Fruit fly (Drosophila melanogaster): Measurements from ENCODE around the gene qua.

Gene qua

DNA sequence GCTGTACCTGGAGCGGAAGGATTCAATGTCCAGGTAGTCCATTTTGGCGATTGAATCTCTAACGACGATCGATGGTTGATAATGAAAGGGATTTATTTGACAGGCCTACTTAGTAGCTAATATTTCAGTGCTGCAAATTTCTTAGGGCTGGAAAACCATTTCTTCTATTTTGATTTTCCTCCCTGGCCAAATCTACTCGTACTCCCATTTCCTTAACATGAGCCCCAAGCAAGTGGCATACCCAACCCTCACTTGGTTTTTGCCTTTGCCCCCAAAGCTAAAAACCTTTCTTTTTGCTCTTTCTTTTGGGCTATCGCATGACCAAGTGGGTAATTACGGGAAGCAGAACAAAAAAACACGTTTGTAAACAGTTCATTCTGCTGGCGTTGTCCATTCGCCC lies 1.7 kb upstream of the qua start, which contains the start of gene CG15142:
Gene CG15142 (minus strand): TSS at position 101 of the 400 bp plus-strand sequence.
- TF ChIP-seq CG18011 (GFP tag; optimal IDR thresholded peaks at IDR 0.05) (no peak), sens (GFP tag) (peak; percentile 2)

DNA sequence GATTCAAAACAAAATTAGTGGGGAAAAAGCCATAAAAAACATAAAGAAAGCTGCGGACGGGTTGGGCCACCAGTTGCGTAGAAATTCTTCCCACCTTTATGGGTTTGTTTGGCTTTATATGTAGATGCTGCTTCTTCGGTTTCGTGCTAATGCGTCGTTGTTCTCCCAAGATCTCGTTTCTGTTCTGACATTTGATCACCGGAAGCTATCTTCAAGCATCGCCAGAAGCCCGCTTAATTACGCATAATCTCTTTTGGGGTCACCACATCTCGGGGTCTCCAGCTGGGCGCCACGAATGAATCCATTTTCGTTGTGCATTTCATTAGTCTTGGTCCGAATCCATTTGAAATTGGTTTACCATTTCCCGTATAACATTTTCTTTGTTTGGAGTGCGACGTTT lies 1.2 kb downstream of the qua start:
- TF ChIP-seq ftz-f1 (GFP tag; optimal IDR thresholded peaks at IDR 0.05) (no peak), kni (GFP tag; optimal IDR thresholded peaks at IDR 0.05) (peak; percentile 50), CG3726 (GFP tag; IDR thresholded peaks at IDR 0.05) (no peak), gsb-n (tag; optimal IDR thresholded peaks at IDR 0.05) (peak; percentile 48), CG2199 (GFP tag; IDR thresholded peaks at IDR 0.05) (0 out of 3 replicates have a peak, but pooled peaks have one; percentile 29), Awh (GFP tag; IDR thresholded peaks at IDR 0.05) (peak; percentile 44; the same call in 1 of the 2 replicates), grn (GFP tag; optimal IDR thresholded peaks at IDR 0.05) (peak; percentile 37), oc (tag; optimal IDR thresholded peaks at IDR 0.05) (peak; percentile 64), Hr78 (GFP tag; optimal IDR thresholded peaks at IDR 0.05) (peak in 1 of 2 experiments; percentile 56), abd-A (tag; optimal IDR thresholded peaks at IDR 0.05) (peak; percentile 82), CG3281 (GFP tag; optimal IDR thresholded peaks at IDR 0.05) (no peak), Dp (GFP tag; optimal IDR thresholded peaks at IDR 0.05) (no peak)

DNA sequence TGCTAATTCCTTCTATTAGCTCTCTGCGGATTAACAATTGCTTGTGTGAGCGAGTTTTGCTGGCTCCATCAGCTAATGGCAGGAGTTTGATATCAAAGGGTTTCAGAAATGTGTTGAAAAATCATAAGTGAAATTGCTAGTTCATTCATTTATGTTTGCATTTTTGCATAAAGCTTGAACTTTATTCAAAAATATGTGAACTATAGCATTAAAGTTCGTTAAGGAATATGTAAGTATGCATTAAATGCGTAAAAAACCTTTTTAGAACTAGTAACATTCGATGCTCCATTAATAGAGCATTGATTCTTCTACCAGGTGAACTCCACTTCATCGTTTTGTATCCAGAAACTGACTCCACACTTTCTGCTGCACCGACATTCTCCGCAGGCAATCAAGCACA lies 4.3 kb downstream of the qua start:
- TF ChIP-seq Awh (GFP tag; IDR thresholded peaks at IDR 0.05) (no peak), cg (GFP tag; optimal IDR thresholded peaks at IDR 0.05) (no peak), CG8944 (GFP tag; optimal IDR thresholded peaks at IDR 0.05) (no peak), gro (GFP tag; optimal IDR thresholded peaks at IDR 0.05) (no peak), psq (GFP tag; optimal IDR thresholded peaks at IDR 0.05) (no peak), ase (GFP tag; IDR thresholded peaks at IDR 0.05) (no peak), NC2β (GFP tag; optimal IDR thresholded peaks at IDR 0.05) (no peak), luna (GFP tag; optimal IDR thresholded peaks at IDR 0.05) (no peak), Adf1 (GFP tag; IDR thresholded peaks at IDR 0.05) (no peak), repo (GFP tag; optimal IDR thresholded peaks at IDR 0.05) (no peak), Dbx (GFP tag; IDR thresholded peaks at IDR 0.05) (no peak), bowl (GFP tag; IDR thresholded peaks at IDR 0.05) (no peak), Drgx (GFP tag; IDR thresholded peaks at IDR 0.05) (no peak)

DNA sequence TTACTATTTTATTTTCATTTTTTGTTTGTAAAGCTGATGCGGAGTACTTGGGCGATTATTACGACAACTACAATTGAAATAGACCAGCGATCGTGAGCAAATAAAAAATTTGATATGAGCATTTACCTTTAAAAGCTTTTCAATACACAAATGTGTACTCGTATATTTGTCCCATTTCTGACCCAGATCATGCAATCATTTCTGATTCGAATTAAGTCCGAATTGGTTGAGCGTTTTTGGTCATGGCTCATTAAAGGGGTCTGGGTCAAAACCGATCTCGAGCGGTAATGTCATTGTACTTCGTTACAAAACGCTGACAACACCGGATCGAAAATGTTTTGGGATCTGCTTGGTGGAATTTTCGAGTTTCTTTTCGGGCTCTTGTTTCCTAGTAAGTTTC lies 10.7 kb downstream of the qua start, which contains the start of gene CG43220:
Gene CG43220 (plus strand): TSS at position 301 of the 400 bp plus-strand sequence.
- no peak for TF ChIP-seq toy (GFP tag; IDR thresholded peaks at IDR 0.05)
- TF ChIP-seq sisA (GFP tag; IDR thresholded peaks at IDR 0.05), result no peak
- no peak for TF ChIP-seq Gug (GFP tag; IDR thresholded peaks at IDR 0.05)
- no peak for TF ChIP-seq CG17912 (GFP tag; optimal IDR thresholded peaks at IDR 0.05)
- TF ChIP-seq tap (tag; optimal IDR thresholded peaks at IDR 0.05), result no peak
- no peak for TF ChIP-seq CG14860 (GFP tag; IDR thresholded peaks at IDR 0.05; ENCODE audit: partially characterized antibody)
- no peak for TF ChIP-seq Dref (GFP tag; IDR thresholded peaks at IDR 0.05)
- TF ChIP-seq CG3847 (GFP tag; IDR thresholded peaks at IDR 0.05), result no peak
- TF ChIP-seq CG15073 (GFP tag; optimal IDR thresholded peaks at IDR 0.05), result no peak
- TF ChIP-seq CG33213 (GFP tag; optimal IDR thresholded peaks at IDR 0.05), result no peak
- TF ChIP-seq CG7839 (tag; optimal IDR thresholded peaks at IDR 0.05), result no peak
- TF ChIP-seq sd (tag; optimal IDR thresholded peaks at IDR 0.05), result no peak
- TF ChIP-seq hbn (GFP tag; IDR thresholded peaks at IDR 0.05; ENCODE audit: partially characterized antibody), result no peak
- no peak for TF ChIP-seq tna (GFP tag; IDR thresholded peaks at IDR 0.05; ENCODE audit: partially characterized antibody)
- no peak for TF ChIP-seq CG7271 (tag; optimal IDR thresholded peaks at IDR 0.05)
- no peak for TF ChIP-seq HmgD (GFP tag; optimal IDR thresholded peaks at IDR 0.05)
- no peak for TF ChIP-seq Lhr (GFP tag; optimal IDR thresholded peaks at IDR 0.05)
- no peak for TF ChIP-seq CG8765 (GFP tag; IDR thresholded peaks at IDR 0.05)
- no peak for TF ChIP-seq HmgZ (tag; optimal IDR thresholded peaks at IDR 0.05)
- TF ChIP-seq CG11398 (GFP tag; optimal IDR thresholded peaks at IDR 0.05), result no peak
